Fruit fly (Drosophila melanogaster): Measurements from ENCODE around the gene CG12237.

DNA sequence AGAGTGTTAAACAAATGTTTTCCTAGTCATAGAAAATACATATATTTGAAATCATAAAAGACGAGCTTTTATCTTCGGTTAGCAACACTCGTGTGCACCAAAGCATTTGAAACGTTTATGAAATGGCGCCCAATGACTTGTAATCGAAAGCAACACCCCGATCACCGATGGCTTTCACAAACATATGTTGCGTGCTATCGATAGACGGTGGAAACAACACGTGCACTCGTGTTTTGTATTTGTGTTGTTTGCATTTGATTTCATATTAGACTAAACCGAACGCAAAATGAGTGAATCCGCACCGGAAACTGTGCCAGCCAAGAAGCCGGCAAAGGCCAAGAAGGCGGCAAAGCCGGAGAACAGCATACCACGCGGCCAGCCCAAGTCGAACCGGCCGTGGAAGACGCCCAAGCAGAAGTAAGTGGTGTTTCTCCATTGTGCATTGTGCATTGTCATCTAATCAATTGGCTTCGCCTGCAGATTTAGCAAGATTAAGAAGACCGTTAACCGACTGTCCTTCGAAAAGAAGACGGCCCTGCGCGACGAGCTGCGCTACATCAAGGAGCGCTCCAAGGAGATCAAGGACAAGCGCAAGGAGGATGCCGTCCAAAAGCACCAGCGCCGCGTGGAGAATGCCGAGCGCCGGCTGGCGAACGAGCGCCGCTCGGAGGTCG, 26.5 kb downstream of the CG12237 start, which contains the start of gene CG14210:
- TF ChIP-seq kay (GFP tag; ENCODE audit: borderline replicate concordance) (no peak), Hr96 (GFP tag; optimal IDR thresholded peaks at IDR 0.05) (no peak), cic (GFP tag; optimal IDR thresholded peaks at IDR 0.05) (no peak), CG5204 (GFP tag; optimal IDR thresholded peaks at IDR 0.05) (no peak), tj (GFP tag; optimal IDR thresholded peaks at IDR 0.05) (no peak), CG7045 (GFP tag; optimal IDR thresholded peaks at IDR 0.05) (no peak), CG12768 (GFP tag; optimal IDR thresholded peaks at IDR 0.05) (no peak), CG7101 (tag; optimal IDR thresholded peaks at IDR 0.05) (no peak), Crg-1 (GFP tag; optimal IDR thresholded peaks at IDR 0.05) (no peak), Mnt (GFP tag; optimal IDR thresholded peaks at IDR 0.05) (peak; percentile 97), CG11617 (GFP tag; optimal IDR thresholded peaks at IDR 0.05) (peak; percentile 1), CG1620 (GFP tag; optimal IDR thresholded peaks at IDR 0.05) (no peak)
